Worm (Caenorhabditis elegans) whole organism, L2 larva: ENCODE results near the gene nlp-48.

Experiments
- R02D3.7 ChIP-seq: fragments of 150-350 bp; optimal IDR thresholded peaks from 2 replicates; lab custom pipeline; 2014; ENCODE audit warnings: missing biosample characterization, missing genetic modification characterization
- alr-1 ChIP-seq: fragments of 150-350 bp; optimal IDR thresholded peaks from 2 replicates; lab custom pipeline; 2014; ENCODE audit warnings: missing biosample characterization, missing genetic modification characterization
- aly-2 ChIP-seq: fragments of 150-350 bp; optimal IDR thresholded peaks from 2 replicates; lab custom pipeline; 2014; ENCODE audit warnings: missing biosample characterization, missing genetic modification characterization
- ama-1 ChIP-seq: fragments of 150-350 bp; optimal IDR thresholded peaks from 2 replicates; lab custom pipeline; 2018; ENCODE audit warnings: inconsistent platforms
- blmp-1 ChIP-seq: sonication (generic microtip); optimal IDR thresholded peaks from 2 replicates; lab custom pipeline; 2017; ENCODE audit warnings: missing genetic modification characterization, mild to moderate bottlenecking, missing compliant biosample characterization, antibody characterized with exemption, moderate library complexity; ENCODE audit not compliant: insufficient read depth
- dmd-4 ChIP-seq: sonication (generic microtip); optimal IDR thresholded peaks from 2 replicates; lab custom pipeline; 2017; ENCODE audit warnings: missing biosample characterization, missing genetic modification characterization
- elt-3 ChIP-seq: sonication (generic microtip); optimal IDR thresholded peaks from 2 replicates; lab custom pipeline; 2017; ENCODE audit warnings: missing biosample characterization, missing genetic modification characterization
- gmeb-1 ChIP-seq: fragments of 150-350 bp; optimal IDR thresholded peaks from 2 replicates; lab custom pipeline; 2014; ENCODE audit warnings: missing biosample characterization, missing genetic modification characterization
- nhr-21 ChIP-seq: fragments of 150-350 bp; optimal IDR thresholded peaks from 2 replicates; lab custom pipeline; 2014; ENCODE audit warnings: missing biosample characterization, missing genetic modification characterization
- skn-1 ChIP-seq: sonication (generic microtip); optimal IDR thresholded peaks from 2 replicates; lab custom pipeline; 2017; ENCODE audit warnings: missing biosample characterization, missing genetic modification characterization
- unc-39 ChIP-seq: fragments of 150-350 bp; optimal IDR thresholded peaks from 2 replicates; lab custom pipeline; 2014; ENCODE audit warnings: missing biosample characterization, missing genetic modification characterization
- unc-55 ChIP-seq: fragments of 150-350 bp; sonication (generic microtip); optimal IDR thresholded peaks from 3 replicates; lab custom pipeline; 2014; ENCODE audit warnings: missing biosample characterization, missing genetic modification reagents, missing genetic modification characterization
- zag-1 ChIP-seq: fragments of 150-350 bp; optimal IDR thresholded peaks from 2 replicates; lab custom pipeline; 2014; ENCODE audit warnings: missing biosample characterization, missing genetic modification characterization
- ztf-11 ChIP-seq: sonication (generic microtip); optimal IDR thresholded peaks from 2 replicates; lab custom pipeline; 2017; ENCODE audit warnings: missing biosample characterization, missing genetic modification characterization

ce11 chrIII:9449831-9450230, 48.9 kb upstream of the nlp-48 start, which contains the start of gene F54C8.6:
- TF ChIP-seq unc-55 (GFP tag; lab: Kevin White, UChicago), result no peak
- no peak for TF ChIP-seq dmd-4 (tag; lab: Kevin White, UChicago)
- TF ChIP-seq aly-2 (tag; lab: Kevin White, UChicago), result no peak
- no peak for TF ChIP-seq blmp-1 (tag; lab: Kevin White, UChicago)
- no peak for TF ChIP-seq unc-39 (tag; lab: Kevin White, UChicago)
- no peak for TF ChIP-seq ama-1
- no peak for TF ChIP-seq skn-1 (tag; lab: Kevin White, UChicago)
- TF ChIP-seq ztf-11 (tag; lab: Kevin White, UChicago), result no peak
- TF ChIP-seq gmeb-1 (tag; lab: Kevin White, UChicago), result no peak
- TF ChIP-seq zag-1 (tag; lab: Kevin White, UChicago), result no peak
- TF ChIP-seq R02D3.7 (tag; lab: Kevin White, UChicago), result no peak
- no peak for TF ChIP-seq elt-3
- TF ChIP-seq nhr-21 (tag; lab: Kevin White, UChicago), result no peak
- no peak for TF ChIP-seq alr-1 (tag; lab: Kevin White, UChicago)
